Fruit fly (Drosophila melanogaster) whole organism: ENCODE measurements around the gene Blm.

Experiments
- EcR ChIP-seq, 2 experiments: fragments of >200 bp; optimal IDR thresholded peaks; 2 replicates each; lab custom pipeline; 2017; ENCODE audit warnings: missing biosample characterization in 2 of 2, missing genetic modification characterization in 2 of 2, missing genetic modification reagents in 2 of 2
- pan ChIP-seq: fragments of >200 bp; optimal IDR thresholded peaks from 2 replicates; lab custom pipeline; 2017
- psq ChIP-seq: fragments of >200 bp; optimal IDR thresholded peaks from 2 replicates; lab custom pipeline; 2017

- TF ChIP-seq EcR (GFP tag; optimal IDR thresholded peaks at IDR 0.05; lab: Kevin White, UChicago) = no peak
- no peak for TF ChIP-seq psq (lab: Kevin White, UChicago)
- TF ChIP-seq pan (lab: Kevin White, UChicago) = no peak
These were observed 45.4 kb downstream of the Blm start, which contains the start of gene CG14717 for dm6 chr3R:11696209-11696608.
